Fruit fly (Drosophila melanogaster) whole organism, prepupa: ENCODE measurements around the gene CG31997.

Experiments
- Blimp-1 ChIP-seq: fragments of 200-800 bp; sonication (Bioruptor generic); optimal IDR thresholded peaks from 3 replicates; lab custom pipeline; 2017; ENCODE audit warnings: missing biosample characterization, missing genetic modification characterization, mild to moderate bottlenecking, moderate library complexity, missing genetic modification reagents
- CG10669 ChIP-seq: fragments of 200-800 bp; sonication (Bioruptor generic); optimal IDR thresholded peaks from 3 replicates; lab custom pipeline; 2018; ENCODE audit warnings: missing biosample characterization, mild to moderate bottlenecking, missing genetic modification characterization, moderate library complexity
- CG15336 ChIP-seq: fragments of 200-800 bp; sonication (Bioruptor generic); IDR thresholded peaks from 2 replicates; pipeline ENCODE4 v1.3.6; 2022; ENCODE audit warnings: missing biosample characterization, missing genetic modification characterization
- CG16779 ChIP-seq: fragments of 200-800 bp; sonication (Bioruptor generic); optimal IDR thresholded peaks from 3 replicates; lab custom pipeline; 2017; ENCODE audit warnings: missing biosample characterization, mild to moderate bottlenecking, missing genetic modification characterization
- CG3032 ChIP-seq: fragments of 200-800 bp; optimal IDR thresholded peaks from 2 replicates; lab custom pipeline; 2019; ENCODE audit warnings: missing biosample characterization, mild to moderate bottlenecking, missing genetic modification characterization, moderate library complexity
- CG6792 ChIP-seq: fragments of 200-800 bp; sonication (Bioruptor generic); optimal IDR thresholded peaks from 3 replicates; lab custom pipeline; 2016; ENCODE audit warnings: missing biosample characterization, missing genetic modification characterization
- CG6808 ChIP-seq: fragments of 200-800 bp; sonication (Bioruptor generic); optimal IDR thresholded peaks from 3 replicates; lab custom pipeline; 2017; ENCODE audit warnings: missing biosample characterization, missing genetic modification characterization, mild to moderate bottlenecking, moderate library complexity, missing genetic modification reagents
- Hr4 ChIP-seq: fragments of 200-800 bp; sonication (Bioruptor generic); optimal IDR thresholded peaks from 3 replicates; lab custom pipeline; 2016; ENCODE audit warnings: missing biosample characterization, missing genetic modification characterization
- Lpt ChIP-seq: fragments of 200-800 bp; sonication (Bioruptor generic); optimal IDR thresholded peaks from 3 replicates; lab custom pipeline; 2016; ENCODE audit warnings: missing biosample characterization, missing genetic modification characterization
- achi ChIP-seq: fragments of 200-800 bp; sonication (Bioruptor generic); optimal IDR thresholded peaks from 3 replicates; lab custom pipeline; 2016; ENCODE audit warnings: missing biosample characterization, missing genetic modification characterization
- fkh ChIP-seq: fragments of 200-800 bp; sonication (Bioruptor generic); optimal IDR thresholded peaks from 3 replicates; lab custom pipeline; 2017; ENCODE audit warnings: missing biosample characterization, mild to moderate bottlenecking, missing genetic modification characterization, moderate library complexity
- lz ChIP-seq: fragments of 200-800 bp; sonication (Bioruptor generic); optimal IDR thresholded peaks from 3 replicates; lab custom pipeline; 2016; ENCODE audit warnings: missing biosample characterization, missing genetic modification characterization
- pdm3 ChIP-seq: fragments of 200-800 bp; sonication (Bioruptor generic); optimal IDR thresholded peaks from 3 replicates; lab custom pipeline; 2016; ENCODE audit warnings: missing biosample characterization, missing genetic modification characterization

DNA sequence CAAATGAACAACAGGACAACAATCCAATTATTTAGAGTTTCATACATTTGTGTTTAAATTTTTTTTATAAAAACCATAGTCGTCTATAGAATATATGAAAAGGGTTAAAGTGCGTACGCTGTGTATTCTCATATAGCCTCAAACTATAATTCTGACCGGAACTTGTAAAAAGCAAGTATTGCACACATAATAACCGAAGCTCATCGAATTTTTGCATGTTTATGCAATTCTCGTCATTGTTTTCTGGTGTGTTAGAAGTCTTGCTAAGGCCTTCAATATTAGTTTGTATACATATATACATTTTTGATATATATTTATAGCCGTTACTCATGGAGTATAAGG, 24.0 kb upstream of the CG31997 start:
- TF ChIP-seq CG15336 (GFP tag; lab: Robert Waterston, UW): no peak
- TF ChIP-seq CG10669 (GFP tag; lab: Kevin White, UChicago): no peak
- TF ChIP-seq fkh (GFP tag; lab: Kevin White, UChicago): no peak
- TF ChIP-seq CG6792 (GFP tag; lab: Kevin White, UChicago): no peak
- TF ChIP-seq achi (GFP tag; lab: Kevin White, UChicago): no peak
- no peak for TF ChIP-seq Blimp-1 (GFP tag; lab: Kevin White, UChicago)
- no peak for TF ChIP-seq CG6808 (GFP tag; lab: Kevin White, UChicago)
- no peak for TF ChIP-seq Hr4 (GFP tag; lab: Kevin White, UChicago)
- no peak for TF ChIP-seq Lpt (GFP tag; lab: Kevin White, UChicago)
- no peak for TF ChIP-seq lz
- TF ChIP-seq pdm3 (GFP tag; lab: Kevin White, UChicago): no peak
- no peak for TF ChIP-seq CG16779 (tag; lab: Kevin White, UChicago)
- TF ChIP-seq CG3032 (tag; lab: Kevin White, UChicago): no peak
